Fruit fly (Drosophila melanogaster): ENCODE results near the gene Irc.

Irc gene

DNA sequence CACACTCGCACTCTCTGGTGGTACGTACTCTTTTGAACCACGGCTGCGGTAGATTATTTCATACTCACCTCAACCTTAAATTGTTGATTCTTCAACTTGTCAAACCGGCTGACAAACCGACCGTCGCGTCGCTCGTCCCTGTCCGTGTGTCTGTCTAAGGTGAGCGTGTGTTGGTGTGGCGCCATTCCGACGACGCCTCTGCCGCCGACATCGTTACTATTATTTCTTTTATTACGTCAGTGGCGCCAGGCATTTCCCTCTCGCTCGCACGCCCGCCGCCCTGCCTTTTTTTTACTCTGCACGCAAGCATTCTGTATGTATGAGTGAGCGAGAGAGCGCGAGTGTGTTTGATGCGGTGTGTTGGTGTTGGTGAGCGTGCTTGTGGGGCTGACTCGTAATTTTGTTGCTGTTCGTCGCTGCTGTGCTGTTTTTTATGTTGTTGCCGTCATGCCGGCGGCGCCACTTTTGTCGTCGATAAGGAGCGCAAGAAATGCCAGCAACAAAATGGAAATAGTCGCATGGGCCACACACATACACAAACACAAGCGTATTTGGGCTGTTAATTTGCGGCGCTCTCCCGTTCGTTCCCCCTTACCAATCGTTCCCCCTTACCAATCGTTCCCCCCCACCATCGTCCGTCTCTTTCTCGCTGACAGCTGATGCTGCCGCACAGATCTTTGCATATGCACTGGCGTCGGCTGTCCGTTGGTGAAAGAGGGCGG, 53.7 kb downstream of the Irc start:
- TF ChIP-seq CG17801 (GFP tag; optimal IDR thresholded peaks at IDR 0.05; ENCODE audit: partially characterized antibody): peak; percentile 32

Data from ovary, adult (tissue).